Fruit fly (Drosophila melanogaster) whole organism, adult: ENCODE measurements around the gene Taf9.

Source experiments
- CG11617 ChIP-seq: fragments of 200-800 bp; sonication (Bioruptor generic); optimal IDR thresholded peaks from 2 replicates; lab custom pipeline; 2017; ENCODE audit warnings: mild to moderate bottlenecking, missing biosample characterization, missing genetic modification reagents, missing genetic modification characterization
- CG12768 ChIP-seq: fragments of 200-800 bp; sonication (Bioruptor generic); optimal IDR thresholded peaks from 2 replicates; lab custom pipeline; 2017; ENCODE audit warnings: missing biosample characterization, missing genetic modification characterization, mild to moderate bottlenecking, moderate library complexity, missing genetic modification reagents
- CG14711 ChIP-seq: fragments of 200-800 bp; sonication (Bioruptor generic); optimal IDR thresholded peaks from 2 replicates; lab custom pipeline; 2018; ENCODE audit warnings: missing biosample characterization, mild to moderate bottlenecking, missing genetic modification characterization, moderate library complexity
- CG1620 ChIP-seq: fragments of 200-800 bp; sonication (Bioruptor generic); optimal IDR thresholded peaks from 2 replicates; lab custom pipeline; 2016; ENCODE audit warnings: missing biosample characterization, missing genetic modification characterization
- CG33017 ChIP-seq: fragments of 200-800 bp; sonication (Bioruptor generic); optimal IDR thresholded peaks from 2 replicates; lab custom pipeline; 2018; ENCODE audit warnings: missing biosample characterization, mild to moderate bottlenecking, missing genetic modification characterization, moderate library complexity
- CG5204 ChIP-seq: fragments of 200-800 bp; sonication (Bioruptor generic); optimal IDR thresholded peaks from 2 replicates; lab custom pipeline; 2016; ENCODE audit warnings: missing biosample characterization, missing genetic modification characterization
- CG7045 ChIP-seq: fragments of 200-800 bp; sonication (Bioruptor generic); optimal IDR thresholded peaks from 2 replicates; lab custom pipeline; 2017; ENCODE audit warnings: missing biosample characterization, mild to moderate bottlenecking, missing genetic modification characterization
- CG7101 ChIP-seq: fragments of 200-800 bp; sonication (Bioruptor generic); optimal IDR thresholded peaks from 2 replicates; lab custom pipeline; 2018; ENCODE audit warnings: missing biosample characterization, mild to moderate bottlenecking, missing genetic modification characterization, moderate library complexity
- Clk ChIP-seq: fragments of 200-800 bp; sonication (Bioruptor generic); optimal IDR thresholded peaks from 2 replicates; lab custom pipeline; 2017; ENCODE audit warnings: missing biosample characterization, missing genetic modification characterization
- Crg-1 ChIP-seq: fragments of 200-800 bp; sonication (Bioruptor generic); optimal IDR thresholded peaks from 2 replicates; lab custom pipeline; 2016; ENCODE audit warnings: missing biosample characterization, missing genetic modification characterization
- Hr96 ChIP-seq: fragments of 200-800 bp; sonication (Bioruptor generic); optimal IDR thresholded peaks from 2 replicates; lab custom pipeline; 2016; ENCODE audit warnings: missing biosample characterization, missing genetic modification characterization
- Mnt ChIP-seq: fragments of 200-800 bp; sonication (Bioruptor generic); optimal IDR thresholded peaks from 2 replicates; lab custom pipeline; 2016; ENCODE audit warnings: missing biosample characterization, mild to moderate bottlenecking, missing genetic modification characterization
- bab1 ChIP-seq: fragments of 200-800 bp; sonication (Bioruptor generic); optimal IDR thresholded peaks from 3 replicates; lab custom pipeline; 2019; ENCODE audit warnings: missing biosample characterization, mild to moderate bottlenecking, missing genetic modification characterization, moderate library complexity
- cic ChIP-seq: fragments of 200-800 bp; sonication (Bioruptor generic); optimal IDR thresholded peaks from 2 replicates; lab custom pipeline; 2017; ENCODE audit warnings: missing biosample characterization, mild to moderate bottlenecking, missing genetic modification characterization, moderate library complexity
- cnc ChIP-seq, 2 experiments: fragments of >200 bp; optimal IDR thresholded peaks; 2 replicates each; lab custom pipeline; 2017
- kay ChIP-seq: fragments of 200-800 bp; sonication (Bioruptor generic); peaks from one replicate; lab custom pipeline; 2016; ENCODE audit warnings: missing biosample characterization, missing genetic modification characterization, borderline replicate concordance
- ovo ChIP-seq: fragments of 200-800 bp; sonication (Bioruptor generic); optimal IDR thresholded peaks from 2 replicates; lab custom pipeline; 2016; ENCODE audit warnings: missing biosample characterization, missing genetic modification characterization
- pad ChIP-seq: fragments of 200-800 bp; sonication (Bioruptor generic); optimal IDR thresholded peaks from 3 replicates; lab custom pipeline; 2017; ENCODE audit warnings: missing biosample characterization, missing genetic modification characterization, mild to moderate bottlenecking, moderate library complexity, missing genetic modification reagents
- tj ChIP-seq: fragments of 200-800 bp; sonication (Bioruptor generic); optimal IDR thresholded peaks from 3 replicates; lab custom pipeline; 2017; ENCODE audit warnings: missing biosample characterization, mild to moderate bottlenecking, missing genetic modification characterization, moderate library complexity
- toe ChIP-seq: fragments of 200-800 bp; sonication (Bioruptor generic); optimal IDR thresholded peaks from 2 replicates; lab custom pipeline; 2016; ENCODE audit warnings: missing biosample characterization, missing genetic modification characterization

Taf9 gene

dm6 chrX:17856458-17857277 lies 14.7 kb downstream of the Taf9 start, which contains the start of gene Srx:
TSS of gene Srx (plus strand) at chrX:17856974.
- TF ChIP-seq CG7045 = no peak
- no peak for TF ChIP-seq CG33017 (tag; lab: Kevin White, UChicago)
- no peak for TF ChIP-seq Hr96
- TF ChIP-seq ovo (GFP tag; lab: Kevin White, UChicago) = peak; percentile 34
- peak; percentile 89 for TF ChIP-seq CG14711 (tag; lab: Kevin White, UChicago)
- peak; percentile 54 for TF ChIP-seq CG1620 (GFP tag; lab: Kevin White, UChicago)
- peak; percentile 60 for TF ChIP-seq CG11617 (GFP tag; lab: Kevin White, UChicago)
- TF ChIP-seq CG12768 (GFP tag; lab: Kevin White, UChicago) = no peak
- TF ChIP-seq bab1 (GFP tag; lab: Kevin White, UChicago) = peak; percentile 25
- TF ChIP-seq Mnt = peak; percentile 59
- TF ChIP-seq pad (GFP tag; lab: Kevin White, UChicago) = peak; percentile 51
- no peak for TF ChIP-seq CG5204
- no peak for TF ChIP-seq kay (GFP tag; lab: Kevin White, UChicago)
- no peak for TF ChIP-seq cnc (optimal IDR thresholded peaks at IDR 0.05; lab: Kevin White, UChicago)
- TF ChIP-seq Crg-1 (GFP tag; lab: Kevin White, UChicago) = no peak
- TF ChIP-seq CG7101 (tag; lab: Kevin White, UChicago) = peak; percentile 35
- peak; percentile 45 for TF ChIP-seq cic (GFP tag; lab: Kevin White, UChicago)
- TF ChIP-seq toe = peak; percentile 64
- TF ChIP-seq tj (GFP tag; lab: Kevin White, UChicago) = peak; percentile 49
- TF ChIP-seq Clk (GFP tag; lab: Kevin White, UChicago) = no peak

- TF ChIP-seq bab1 (GFP tag; lab: Kevin White, UChicago) (no peak), CG14711 (tag; lab: Kevin White, UChicago) (no peak), Mnt (no peak), Crg-1 (GFP tag; lab: Kevin White, UChicago) (no peak), cic (GFP tag; lab: Kevin White, UChicago) (no peak)
These were observed 15.8 kb downstream of the Taf9 start for dm6 chrX:17857809-17858208.

DNA sequence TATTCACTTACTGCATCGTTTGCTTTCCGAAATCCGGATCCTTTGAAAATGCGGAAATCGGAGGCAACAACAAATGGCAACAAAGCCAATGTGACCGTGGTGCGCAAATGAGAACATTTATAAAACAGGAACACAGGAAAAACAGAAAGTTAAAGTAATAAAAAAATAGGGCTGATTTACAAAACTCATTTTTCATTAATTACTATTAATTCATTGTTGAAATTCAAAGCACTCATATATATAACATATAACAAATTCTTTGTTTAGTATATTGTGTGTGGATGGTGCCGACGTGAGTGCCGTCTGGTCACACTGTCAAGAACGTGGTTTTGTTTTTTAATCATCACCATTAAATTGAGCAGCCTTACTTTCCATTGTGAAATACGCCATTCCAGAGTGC lies 18.8 kb downstream of the Taf9 start, which contains the start of the genes Arp8 and CG6769:
Arp8 (minus strand) TSS at position 90 of the 400 bp plus-strand sequence.
CG6769 (plus strand) TSS at position 292 of the 400 bp plus-strand sequence.
- no peak for TF ChIP-seq CG7045
- no peak for TF ChIP-seq ovo (GFP tag; lab: Kevin White, UChicago)
- TF ChIP-seq tj (GFP tag; lab: Kevin White, UChicago) = peak; percentile 6
- no peak for TF ChIP-seq CG5204
- TF ChIP-seq CG11617 (GFP tag; lab: Kevin White, UChicago) = peak; percentile 54
- peak; percentile 54 for TF ChIP-seq CG14711 (tag; lab: Kevin White, UChicago)
- no peak for TF ChIP-seq CG33017 (tag; lab: Kevin White, UChicago)
- TF ChIP-seq Mnt = peak; percentile 89
- no peak for TF ChIP-seq Hr96
- peak; percentile 10 for TF ChIP-seq bab1 (GFP tag; lab: Kevin White, UChicago)
- TF ChIP-seq CG7101 (tag; lab: Kevin White, UChicago) = peak; percentile 48
- no peak for TF ChIP-seq cic (GFP tag; lab: Kevin White, UChicago)
- TF ChIP-seq CG12768 (GFP tag; lab: Kevin White, UChicago) = no peak
- TF ChIP-seq kay (GFP tag; lab: Kevin White, UChicago) = no peak
- no peak for TF ChIP-seq Clk (GFP tag; lab: Kevin White, UChicago)
- peak; percentile 22 for TF ChIP-seq toe
- no peak for TF ChIP-seq cnc (optimal IDR thresholded peaks at IDR 0.05; lab: Kevin White, UChicago)
- peak; percentile 7 for TF ChIP-seq Crg-1 (GFP tag; lab: Kevin White, UChicago)
- no peak for TF ChIP-seq pad (GFP tag; lab: Kevin White, UChicago)
- peak; percentile 29 for TF ChIP-seq CG1620 (GFP tag; lab: Kevin White, UChicago)

DNA sequence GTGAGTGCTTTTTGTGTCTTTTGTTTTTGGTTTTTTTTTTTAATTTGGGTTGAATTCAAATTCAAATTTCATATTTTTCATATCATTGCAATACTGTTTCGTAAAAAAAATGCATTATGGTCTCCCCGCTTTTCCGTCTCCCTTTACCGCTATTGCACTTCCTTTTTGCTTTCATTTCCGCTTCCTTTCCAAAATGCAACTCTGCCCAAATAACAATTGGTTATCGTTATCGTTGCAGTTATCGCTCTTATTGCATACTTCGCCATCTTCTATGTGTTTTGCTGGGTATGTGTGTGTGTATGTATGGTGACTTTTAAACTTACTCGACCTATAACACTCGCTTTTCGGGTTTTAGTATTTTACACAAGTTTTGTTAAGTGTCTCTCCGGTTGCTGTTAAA lies 23.1 kb downstream of the Taf9 start:
- no peak for TF ChIP-seq CG5204
- TF ChIP-seq CG12768 (GFP tag; lab: Kevin White, UChicago) = no peak
- TF ChIP-seq CG7045 = no peak
- TF ChIP-seq CG1620 (GFP tag; lab: Kevin White, UChicago) = no peak
- TF ChIP-seq bab1 (GFP tag; lab: Kevin White, UChicago) = no peak
- TF ChIP-seq CG14711 (tag; lab: Kevin White, UChicago) = no peak
- no peak for TF ChIP-seq Hr96
- no peak for TF ChIP-seq Clk (GFP tag; lab: Kevin White, UChicago)
- TF ChIP-seq CG33017 (tag; lab: Kevin White, UChicago) = no peak

DNA sequence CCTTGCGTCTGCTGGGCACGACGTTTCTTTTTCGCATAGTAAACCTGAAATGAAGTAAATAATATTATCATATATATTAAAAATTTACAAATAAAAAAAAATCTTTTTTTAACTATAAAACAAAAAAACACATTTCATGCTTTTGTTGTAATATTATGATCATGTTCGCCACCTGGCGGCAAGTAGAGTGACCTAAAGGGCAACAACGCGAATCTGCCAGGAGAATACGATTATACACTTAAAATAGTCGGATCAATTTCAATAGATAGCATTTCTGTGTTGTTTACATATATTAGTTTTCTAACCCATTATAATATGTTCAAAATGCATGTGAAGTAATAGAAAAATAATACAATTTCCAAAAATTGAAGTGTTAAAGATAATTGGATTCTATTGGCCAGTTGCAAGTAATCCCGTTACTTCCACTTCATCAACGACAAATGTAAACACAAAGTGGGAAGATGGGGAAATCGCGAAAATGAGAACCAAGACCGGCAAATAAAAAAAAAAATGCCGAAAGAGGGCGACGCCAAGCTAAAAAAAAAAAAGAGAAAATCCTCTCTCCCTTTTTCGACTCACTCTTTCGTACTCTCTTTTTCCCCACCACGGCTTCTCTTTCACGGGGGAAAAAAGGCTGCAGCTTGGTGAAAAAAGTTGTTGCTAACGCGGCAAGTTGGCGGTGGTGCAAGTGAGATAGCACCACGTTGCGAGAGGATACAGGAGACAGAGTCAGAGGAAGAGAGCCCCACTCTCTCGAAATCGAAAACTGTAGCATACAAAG lies 28.8 kb downstream of the Taf9 start:
- TF ChIP-seq toe (no peak), CG11617 (GFP tag; lab: Kevin White, UChicago) (no peak), Mnt (no peak), ovo (GFP tag; lab: Kevin White, UChicago) (no peak), kay (GFP tag; lab: Kevin White, UChicago) (no peak)
